Worm (Caenorhabditis elegans): Measurements from ENCODE around the gene F59B2.12.

DNA sequence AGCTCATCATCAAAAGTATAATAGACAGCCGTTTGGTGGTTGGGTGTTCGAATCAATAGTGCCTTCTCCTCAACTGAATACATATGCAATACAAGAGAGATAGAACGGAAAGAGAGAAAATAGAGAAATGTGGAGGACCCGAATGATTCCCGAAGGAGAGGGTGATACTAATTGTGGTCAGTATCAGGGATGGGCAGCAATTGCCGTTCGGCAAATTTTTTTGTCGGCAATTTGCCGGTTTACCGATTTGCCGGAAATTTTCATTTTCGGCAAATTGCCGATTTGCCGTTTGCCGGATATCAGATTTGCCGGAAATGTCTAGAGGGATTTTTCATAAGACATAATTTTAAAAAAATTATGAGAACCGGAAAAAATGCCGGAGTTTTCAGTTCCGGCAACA is 5.1 kb upstream of the F59B2.12 start, which contains the start of gene F59B2.9:
- TF ChIP-seq flt-1 (GFP tag; IDR thresholded peaks at IDR 0.05) (no peak), scrt-1 (GFP tag; IDR thresholded peaks at IDR 0.05) (no peak), ama-1 (optimal IDR thresholded peaks at IDR 0.05) (no peak), pes-1 (GFP tag; IDR thresholded peaks at IDR 0.05) (no peak), tra-4 (tag; optimal IDR thresholded peaks at IDR 0.05) (no peak), hmg-4 (GFP tag; optimal IDR thresholded peaks at IDR 0.05) (no peak), B0310.2 (tag; optimal IDR thresholded peaks at IDR 0.05) (no peak), tbx-11 (GFP tag; IDR thresholded peaks at IDR 0.05) (no peak), ceh-36 (tag; optimal IDR thresholded peaks at IDR 0.05) (no peak), hmbx-1 (tag; optimal IDR thresholded peaks at IDR 0.05) (no peak), ceh-13 (GFP tag; optimal IDR thresholded peaks at IDR 0.05) (no peak), F13C5.2 (tag; optimal IDR thresholded peaks at IDR 0.05) (no peak), sea-1 (GFP tag; conservative IDR thresholded peaks at IDR 0.05) (no peak)
